Fruit fly (Drosophila melanogaster) whole organism, embryonic: ENCODE results near the gene CG2854.

Source experiments
- Antp ChIP-seq: fragments of 200-800 bp; sonication (Bioruptor generic); optimal IDR thresholded peaks from 3 replicates; lab custom pipeline; 2016; ENCODE audit warnings: missing biosample characterization, missing genetic modification characterization
- Atf-2 ChIP-seq: fragments of 200-800 bp; sonication (Bioruptor generic); optimal IDR thresholded peaks from 2 replicates; lab custom pipeline; 2016; ENCODE audit warnings: missing biosample characterization, missing genetic modification characterization
- Awh ChIP-seq: fragments of 200-800 bp; sonication (Bioruptor generic); IDR thresholded peaks from 2 replicates; pipeline ENCODE4, ENCODE4 v1.3.6; 2022; ENCODE audit warnings: missing biosample characterization, missing genetic modification characterization
- CG10462 ChIP-seq: fragments of 200-800 bp; sonication (Bioruptor generic); optimal IDR thresholded peaks from 2 replicates; lab custom pipeline; 2016; ENCODE audit warnings: missing biosample characterization, missing genetic modification characterization
- CG12219 ChIP-seq: fragments of 200-800 bp; sonication (Bioruptor generic); optimal IDR thresholded peaks from 3 replicates; lab custom pipeline; 2018; ENCODE audit warnings: missing biosample characterization, mild to moderate bottlenecking, missing genetic modification characterization
- CG13894 ChIP-seq: fragments of 200-800 bp; sonication (Bioruptor generic); optimal IDR thresholded peaks from 3 replicates; lab custom pipeline; 2018; ENCODE audit warnings: missing biosample characterization, mild to moderate bottlenecking, missing genetic modification characterization, moderate library complexity
- CG15696 ChIP-seq: fragments of 200-800 bp; sonication (Bioruptor generic); optimal IDR thresholded peaks from 2 replicates; lab custom pipeline; 2019; ENCODE audit warnings: missing biosample characterization, mild to moderate bottlenecking, missing genetic modification characterization, moderate library complexity
- CG16779 ChIP-seq: fragments of 200-800 bp; sonication (Bioruptor generic); IDR thresholded peaks from 2 replicates; pipeline ENCODE4 v1.3.6; 2022; ENCODE audit warnings: missing biosample characterization, missing genetic modification characterization
- CG17361 ChIP-seq: fragments of 200-800 bp; sonication (Bioruptor generic); IDR thresholded peaks from 3 replicates; pipeline ENCODE4 v1.3.6; 2022; ENCODE audit warnings: missing biosample characterization, missing genetic modification characterization
- CG34422 ChIP-seq: fragments of 200-800 bp; sonication (Bioruptor generic); IDR thresholded peaks from 3 replicates; pipeline ENCODE4 v1.3.6; 2022; ENCODE audit warnings: missing biosample characterization, missing genetic modification characterization
- CG4328 ChIP-seq: fragments of 200-800 bp; sonication (Bioruptor generic); optimal IDR thresholded peaks from 3 replicates; lab custom pipeline; 2017; ENCODE audit warnings: missing biosample characterization, missing genetic modification reagents, missing genetic modification characterization
- CG5953 ChIP-seq: fragments of 200-800 bp; sonication (Bioruptor generic); IDR thresholded peaks from 2 replicates; pipeline ENCODE4 v1.3.6; 2022; ENCODE audit warnings: missing biosample characterization, missing genetic modification characterization
- CG6683 ChIP-seq: fragments of 200-800 bp; sonication (Bioruptor generic); optimal IDR thresholded peaks from 2 replicates; lab custom pipeline; 2017; ENCODE audit warnings: missing biosample characterization, mild to moderate bottlenecking, missing genetic modification characterization, missing genetic modification reagents
- CG6813 ChIP-seq: fragments of 200-800 bp; sonication (Bioruptor generic); optimal IDR thresholded peaks from 2 replicates; lab custom pipeline; 2017; ENCODE audit warnings: missing biosample characterization, missing genetic modification characterization, mild to moderate bottlenecking, moderate library complexity, missing genetic modification reagents
- CG7786 ChIP-seq: fragments of 200-800 bp; sonication (Bioruptor generic); optimal IDR thresholded peaks from 2 replicates; lab custom pipeline; 2016; ENCODE audit warnings: missing biosample characterization, missing genetic modification characterization
- CG8765 ChIP-seq: fragments of 200-800 bp; sonication (Bioruptor generic); IDR thresholded peaks from 2 replicates; pipeline ENCODE4 v1.3.6; 2022; ENCODE audit warnings: missing biosample characterization, missing genetic modification characterization
- Chrac-16 ChIP-seq: fragments of 200-800 bp; sonication (Bioruptor generic); optimal IDR thresholded peaks from 3 replicates; lab custom pipeline; 2016; ENCODE audit warnings: missing biosample characterization, missing genetic modification characterization
- D ChIP-seq, 2 experiments: fragments of 200-800 bp in 1 of 2; fragments of >200 bp in 1 of 2; sonication (Bioruptor generic) in 1 of 2; optimal IDR thresholded peaks; 2 replicates in 1 of 2; 3 replicates in 1 of 2; lab custom pipeline; 2017; ENCODE audit warnings: mild to moderate bottlenecking in 1 of 2, missing biosample characterization in 1 of 2, missing genetic modification characterization in 1 of 2, missing genetic modification reagents in 1 of 2
- Fer3 ChIP-seq: fragments of 200-800 bp; sonication (Bioruptor generic); optimal IDR thresholded peaks from 2 replicates; lab custom pipeline; 2018; ENCODE audit warnings: missing biosample characterization, mild to moderate bottlenecking, missing genetic modification characterization, moderate library complexity
- Hmr ChIP-seq: fragments of 200-800 bp; sonication (Bioruptor generic); optimal IDR thresholded peaks from 3 replicates; lab custom pipeline; 2017; ENCODE audit warnings: mild to moderate bottlenecking, missing biosample characterization, missing genetic modification reagents, missing genetic modification characterization
- Kr ChIP-seq: fragments of 200-800 bp; sonication (Bioruptor generic); optimal IDR thresholded peaks from 2 replicates; lab custom pipeline; 2017; ENCODE audit warnings: missing biosample characterization, mild to moderate bottlenecking, missing genetic modification characterization
- MESR4 ChIP-seq: fragments of 200-800 bp; sonication (Bioruptor generic); optimal IDR thresholded peaks from 2 replicates; lab custom pipeline; 2018; ENCODE audit warnings: missing biosample characterization, mild to moderate bottlenecking, missing genetic modification characterization, moderate library complexity
- NC2β ChIP-seq: fragments of 200-800 bp; sonication (Bioruptor generic); optimal IDR thresholded peaks from 2 replicates; lab custom pipeline; 2016; ENCODE audit warnings: missing biosample characterization, missing genetic modification characterization
- Optix ChIP-seq: fragments of 200-800 bp; sonication (Bioruptor generic); IDR thresholded peaks from 3 replicates; pipeline ENCODE4 v1.3.6; 2022; ENCODE audit warnings: missing biosample characterization, missing genetic modification characterization
- Ptx1 ChIP-seq: fragments of 200-800 bp; sonication (Bioruptor generic); IDR thresholded peaks from 2 replicates; pipeline ENCODE4 v1.3.6; 2022; ENCODE audit warnings: missing biosample characterization, missing genetic modification characterization
- Rx ChIP-seq: fragments of 200-800 bp; sonication (Bioruptor generic); IDR thresholded peaks from 2 replicates; pipeline ENCODE4 v1.3.6; 2022; ENCODE audit warnings: missing biosample characterization, missing genetic modification characterization
- Trl ChIP-seq, 3 experiments: fragments of >200 bp in 2 of 3; fragments of 200-800 bp in 1 of 3; sonication (Bioruptor generic) in 1 of 3; optimal IDR thresholded peaks; 2 replicates in 1 of 3; 3 replicates in 2 of 3; lab custom pipeline; 2016 to 2017; ENCODE audit warnings: missing biosample characterization in 1 of 3, missing genetic modification characterization in 1 of 3
- abd-A ChIP-seq: fragments of 200-800 bp; sonication (Bioruptor generic); optimal IDR thresholded peaks from 3 replicates; lab custom pipeline; 2019; ENCODE audit warnings: missing biosample characterization, mild to moderate bottlenecking, missing genetic modification characterization, moderate library complexity
- ap ChIP-seq: fragments of 200-800 bp; sonication (Bioruptor generic); IDR thresholded peaks from 2 replicates; pipeline ENCODE4 v1.3.6; 2022; ENCODE audit warnings: missing biosample characterization, missing genetic modification characterization
- az2 ChIP-seq: fragments of 200-800 bp; sonication (Bioruptor generic); optimal IDR thresholded peaks from 3 replicates; lab custom pipeline; 2016; ENCODE audit warnings: missing biosample characterization, missing genetic modification characterization
- bbx ChIP-seq: fragments of 200-800 bp; sonication (Bioruptor generic); IDR thresholded peaks from 2 replicates; pipeline ENCODE4 v1.3.6; 2022; ENCODE audit warnings: missing biosample characterization, missing genetic modification characterization; ENCODE audit not compliant: partially characterized antibody
- dimm ChIP-seq: fragments of 200-800 bp; sonication (Bioruptor generic); IDR thresholded peaks from 2 replicates; pipeline ENCODE4 v1.3.6; 2022; ENCODE audit warnings: missing biosample characterization, missing genetic modification characterization
- en ChIP-seq: fragments of 200-800 bp; sonication (Bioruptor generic); optimal IDR thresholded peaks from 2 replicates; lab custom pipeline; 2016; ENCODE audit warnings: missing biosample characterization, missing genetic modification characterization
- grau ChIP-seq: fragments of 200-800 bp; optimal IDR thresholded peaks from 3 replicates; lab custom pipeline; 2019; ENCODE audit warnings: missing biosample characterization, mild to moderate bottlenecking, missing genetic modification characterization, moderate library complexity
- kah ChIP-seq: fragments of 200-800 bp; sonication (Bioruptor generic); optimal IDR thresholded peaks from 2 replicates; lab custom pipeline; 2018; ENCODE audit warnings: missing biosample characterization, mild to moderate bottlenecking, missing genetic modification characterization
- lilli ChIP-seq: fragments of 200-800 bp; sonication (Bioruptor generic); optimal IDR thresholded peaks from 3 replicates; lab custom pipeline; 2016; ENCODE audit warnings: missing biosample characterization, missing genetic modification characterization
- maf-S ChIP-seq: fragments of 200-800 bp; sonication (Bioruptor generic); optimal IDR thresholded peaks from 2 replicates; lab custom pipeline; 2016; ENCODE audit warnings: missing biosample characterization, missing genetic modification characterization
- nmo ChIP-seq: fragments of 200-800 bp; sonication (Bioruptor generic); optimal IDR thresholded peaks from 2 replicates; lab custom pipeline; 2018; ENCODE audit warnings: missing biosample characterization, mild to moderate bottlenecking, missing genetic modification characterization, moderate library complexity
- onecut ChIP-seq: fragments of 200-800 bp; sonication (Bioruptor generic); IDR thresholded peaks from 2 replicates; pipeline ENCODE4 v1.3.6; 2022; ENCODE audit warnings: missing biosample characterization, missing genetic modification characterization
- phol ChIP-seq: fragments of 200-800 bp; sonication (Bioruptor generic); optimal IDR thresholded peaks from 3 replicates; lab custom pipeline; 2018; ENCODE audit warnings: missing biosample characterization, mild to moderate bottlenecking, missing genetic modification characterization, moderate library complexity
- ro ChIP-seq: fragments of 200-800 bp; sonication (Bioruptor generic); IDR thresholded peaks from 2 replicates; pipeline ENCODE4 v1.3.6; 2022; ENCODE audit warnings: missing biosample characterization, missing genetic modification characterization
- salm ChIP-seq: fragments of 200-800 bp; sonication (Bioruptor generic); optimal IDR thresholded peaks from 2 replicates; lab custom pipeline; 2018; ENCODE audit warnings: missing biosample characterization, mild to moderate bottlenecking, missing genetic modification characterization
- scrt ChIP-seq: fragments of 200-800 bp; sonication (Bioruptor generic); optimal IDR thresholded peaks from 2 replicates; lab custom pipeline; 2018; ENCODE audit warnings: missing biosample characterization, mild to moderate bottlenecking, missing genetic modification characterization, moderate library complexity
- sima ChIP-seq: fragments of 200-800 bp; sonication (Bioruptor generic); optimal IDR thresholded peaks from 2 replicates; lab custom pipeline; 2016; ENCODE audit warnings: missing biosample characterization, missing genetic modification characterization
- slbo ChIP-seq: fragments of 200-800 bp; sonication (Bioruptor generic); IDR thresholded peaks from 2 replicates; pipeline ENCODE4 v1.3.6; 2022; ENCODE audit warnings: missing biosample characterization, missing genetic modification characterization
- tio ChIP-seq: fragments of 200-800 bp; sonication (Bioruptor generic); optimal IDR thresholded peaks from 2 replicates; lab custom pipeline; 2017; ENCODE audit warnings: missing biosample characterization, missing genetic modification characterization, inconsistent platforms

Gene CG2854

dm6 chrX:2300293-2301068 lies 26.4 kb upstream of the CG2854 start (continued):
- TF ChIP-seq CG6813 (GFP tag; lab: Kevin White, UChicago): peak; percentile 92
- peak; percentile 93 for TF ChIP-seq lilli (GFP tag; lab: Kevin White, UChicago)
- peak; percentile 94 for TF ChIP-seq onecut (GFP tag; lab: Robert Waterston, UW)
- TF ChIP-seq CG5953: peak; percentile 98
- peak; percentile 53 for TF ChIP-seq MESR4 (GFP tag; lab: Kevin White, UChicago)
- peak; percentile 90 for TF ChIP-seq ro (GFP tag; lab: Robert Waterston, UW)

- TF ChIP-seq CG16779 (GFP tag; lab: Robert Waterston, UW) (no peak), CG6683 (GFP tag; lab: Kevin White, UChicago) (peak; percentile 5), bbx (GFP tag; lab: Robert Waterston, UW) (no peak), CG8765 (GFP tag; lab: Robert Waterston, UW) (no peak), salm (tag; lab: Kevin White, UChicago) (peak; percentile 7), CG12219 (GFP tag; lab: Kevin White, UChicago) (peak; percentile 16), tio (GFP tag; lab: Kevin White, UChicago) (no peak), en (GFP tag; lab: Kevin White, UChicago) (no peak), Ptx1 (GFP tag; lab: Robert Waterston, UW) (peak; percentile 62), sima (GFP tag; lab: Kevin White, UChicago) (no peak), CG7786 (GFP tag; lab: Kevin White, UChicago) (peak; percentile 6), Atf-2 (GFP tag; lab: Kevin White, UChicago) (no peak), Trl (optimal IDR thresholded peaks at IDR 0.05; lab: Kevin White, UChicago) (peak; percentile 95 to 99), Trl (GFP tag; optimal IDR thresholded peaks at IDR 0.05; lab: Kevin White, UChicago) (no peak), CG17361 (GFP tag; lab: Robert Waterston, UW) (no peak), Optix (GFP tag; lab: Robert Waterston, UW) (0 out of 3 replicates have a peak, but pooled peaks have one; percentile 30), Kr (GFP tag; lab: Kevin White, UChicago) (no peak), kah (no peak), Antp (peak; percentile 4), grau (tag; lab: Kevin White, UChicago) (peak; percentile 58), Rx (GFP tag; lab: Robert Waterston, UW) (no peak), maf-S (GFP tag; lab: Kevin White, UChicago) (no peak), CG34422 (no peak), abd-A (tag; lab: Kevin White, UChicago) (peak; percentile 82), Hmr (GFP tag; lab: Kevin White, UChicago) (peak; percentile 69), CG4328 (GFP tag; lab: Kevin White, UChicago) (peak; percentile 34), scrt (GFP tag; lab: Kevin White, UChicago) (peak; percentile 45), NC2β (GFP tag; lab: Kevin White, UChicago) (no peak), CG10462 (no peak), CG5953 (no peak; the same call in 1 of the 2 replicates), CG13894 (tag; lab: Kevin White, UChicago) (peak; percentile 61), CG6813 (GFP tag; lab: Kevin White, UChicago) (peak; percentile 1), az2 (GFP tag; lab: Kevin White, UChicago) (peak; percentile 23), ap (GFP tag; lab: Robert Waterston, UW) (0 out of 2 replicates have a peak, but pooled peaks have one; percentile 33), phol (peak; percentile 6), Awh (GFP tag; lab: Robert Waterston, UW) (no peak), dimm (GFP tag; lab: Robert Waterston, UW) (no peak), nmo (GFP tag; lab: Kevin White, UChicago) (peak; percentile 17), Fer3 (tag; lab: Kevin White, UChicago) (peak; percentile 53), Chrac-16 (GFP tag; lab: Kevin White, UChicago) (peak; percentile 15), D (optimal IDR thresholded peaks at IDR 0.05; lab: Kevin White, UChicago) (no peak), D (GFP tag; optimal IDR thresholded peaks at IDR 0.05; lab: Kevin White, UChicago) (no peak), CG15696 (tag; lab: Kevin White, UChicago) (peak; percentile 20), slbo (GFP tag; lab: Robert Waterston, UW) (peak; percentile 69)
Measured at dm6 chrX:2301069-2301508, 25.8 kb upstream of the CG2854 start.
